Worm (Caenorhabditis elegans): ENCODE measurements around the gene mcu-1.

DNA sequence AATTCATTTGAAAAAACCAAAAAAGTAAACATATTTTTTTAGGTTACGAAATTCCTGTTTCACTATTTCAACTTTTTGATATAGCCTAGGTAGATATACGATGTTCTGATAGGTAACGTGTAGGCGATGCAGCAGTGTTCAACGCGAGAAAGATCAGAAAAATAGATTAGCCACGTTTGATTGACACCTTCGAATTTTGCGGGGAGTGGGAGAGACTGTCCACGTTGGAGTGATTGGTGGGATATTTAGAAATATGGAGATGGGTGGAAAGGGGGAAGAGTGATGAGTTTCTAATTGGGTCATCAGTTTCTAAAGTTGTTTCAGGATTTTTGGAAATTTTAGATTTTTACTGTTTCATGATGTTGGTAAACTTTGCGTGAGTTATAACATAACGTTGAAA, 15.9 kb downstream of the mcu-1 start:
- TF ChIP-seq klf-2 (GFP tag; conservative IDR thresholded peaks at IDR 0.05) (no peak), ref-1 (GFP tag; conservative IDR thresholded peaks at IDR 0.05) (no peak), tab-1 (GFP tag; IDR thresholded peaks at IDR 0.05) (no peak), ztf-23 (GFP tag; IDR thresholded peaks at IDR 0.05) (no peak), flt-1 (GFP tag; IDR thresholded peaks at IDR 0.05) (no peak), T22C8.4 (GFP tag; IDR thresholded peaks at IDR 0.05) (no peak), cog-1 (tag; optimal IDR thresholded peaks at IDR 0.05) (no peak), med-1 (GFP tag; optimal IDR thresholded peaks at IDR 0.05; ENCODE audit: insufficient read depth) (no peak)
